Fruit fly (Drosophila melanogaster) whole organism, embryonic: ENCODE measurements around the gene CG12379.
A peak's percentile ranks its signal among the peaks of the same experiment; 100 is the strongest.

Experiments used
- Adf1 ChIP-seq: fragments of 200-800 bp; sonication (Bioruptor generic); IDR thresholded peaks from 2 replicates; pipeline ENCODE4 v1.3.6; 2022; ENCODE audit warnings: missing biosample characterization, missing genetic modification characterization
- Bteb2 ChIP-seq: fragments of 200-800 bp; sonication (Bioruptor generic); optimal IDR thresholded peaks from 2 replicates; lab custom pipeline; 2016; ENCODE audit warnings: missing biosample characterization, missing genetic modification characterization
- C15 ChIP-seq: fragments of 200-800 bp; sonication (Bioruptor generic); IDR thresholded peaks from 3 replicates; pipeline ENCODE4 v1.3.6; 2022; ENCODE audit warnings: missing biosample characterization, missing genetic modification characterization
- CG10209 ChIP-seq: fragments of 200-800 bp; sonication (Bioruptor generic); optimal IDR thresholded peaks from 3 replicates; lab custom pipeline; 2017; ENCODE audit warnings: missing biosample characterization, mild to moderate bottlenecking, missing genetic modification characterization, missing genetic modification reagents
- CG10431 ChIP-seq: fragments of 200-800 bp; sonication (Bioruptor generic); optimal IDR thresholded peaks from 3 replicates; lab custom pipeline; 2018; ENCODE audit warnings: missing biosample characterization, mild to moderate bottlenecking, missing genetic modification characterization
- CG10979 ChIP-seq: fragments of 200-800 bp; sonication (Bioruptor generic); optimal IDR thresholded peaks from 2 replicates; lab custom pipeline; 2018; ENCODE audit warnings: missing biosample characterization, mild to moderate bottlenecking, missing genetic modification characterization, moderate library complexity
- CG11723 ChIP-seq: fragments of 200-800 bp; sonication (Bioruptor generic); optimal IDR thresholded peaks from 2 replicates; lab custom pipeline; 2017; ENCODE audit warnings: missing biosample characterization, mild to moderate bottlenecking, missing genetic modification characterization
- CG13287 ChIP-seq: fragments of 200-800 bp; sonication (Bioruptor generic); IDR thresholded peaks from 2 replicates; pipeline ENCODE4 v1.3.6; 2022; ENCODE audit warnings: missing biosample characterization, missing genetic modification characterization; ENCODE audit not compliant: partially characterized antibody
- CG1529 ChIP-seq: fragments of 200-800 bp; sonication (Bioruptor generic); optimal IDR thresholded peaks from 3 replicates; lab custom pipeline; 2018; ENCODE audit warnings: missing biosample characterization, missing genetic modification characterization
- CG15514 ChIP-seq: fragments of 200-800 bp; sonication (Bioruptor generic); optimal IDR thresholded peaks from 3 replicates; lab custom pipeline; 2017; ENCODE audit warnings: missing biosample characterization, missing genetic modification characterization, mild to moderate bottlenecking, moderate library complexity, missing genetic modification reagents
- CG16863 ChIP-seq: fragments of 200-800 bp; sonication (Bioruptor generic); optimal IDR thresholded peaks from 3 replicates; lab custom pipeline; 2016; ENCODE audit warnings: missing biosample characterization, missing genetic modification characterization
- CG18262 ChIP-seq: fragments of 200-800 bp; optimal IDR thresholded peaks from 3 replicates; lab custom pipeline; 2019; ENCODE audit warnings: missing biosample characterization, mild to moderate bottlenecking, missing genetic modification characterization, moderate library complexity
- CG2116 ChIP-seq: fragments of 200-800 bp; sonication (Bioruptor generic); optimal IDR thresholded peaks from 3 replicates; lab custom pipeline; 2018; ENCODE audit warnings: missing biosample characterization, mild to moderate bottlenecking, missing genetic modification characterization
- CG2199 ChIP-seq: fragments of 200-800 bp; sonication (Bioruptor generic); IDR thresholded peaks from 3 replicates; pipeline ENCODE4 v1.3.6; 2022; ENCODE audit warnings: missing biosample characterization, missing genetic modification characterization
- CG2889 ChIP-seq: fragments of 200-800 bp; sonication (Bioruptor generic); IDR thresholded peaks from 3 replicates; pipeline ENCODE4 v1.3.6; 2022; ENCODE audit warnings: missing biosample characterization, missing genetic modification characterization
- CG31441 ChIP-seq: fragments of 200-800 bp; sonication (Bioruptor generic); IDR thresholded peaks from 2 replicates; pipeline ENCODE4 v1.3.6; 2022; ENCODE audit warnings: missing biosample characterization, missing genetic modification characterization
- CG32767 ChIP-seq: fragments of 200-800 bp; sonication (Bioruptor generic); IDR thresholded peaks from 2 replicates; pipeline ENCODE4 v1.3.6; 2022; ENCODE audit warnings: missing biosample characterization, missing genetic modification characterization
- CG3407 ChIP-seq: fragments of 200-800 bp; sonication (Bioruptor generic); optimal IDR thresholded peaks from 2 replicates; lab custom pipeline; 2018; ENCODE audit warnings: missing biosample characterization, mild to moderate bottlenecking, missing genetic modification characterization
- CG3847 ChIP-seq: fragments of 200-800 bp; sonication (Bioruptor generic); IDR thresholded peaks from 2 replicates; pipeline ENCODE4 v1.3.6; 2022; ENCODE audit warnings: missing biosample characterization, missing genetic modification characterization
- CG43689 ChIP-seq: fragments of 200-800 bp; sonication (Bioruptor generic); IDR thresholded peaks from 2 replicates; pipeline ENCODE4 v1.3.6; 2022; ENCODE audit warnings: missing biosample characterization, missing genetic modification characterization
- CG4707 ChIP-seq: fragments of 200-800 bp; sonication (Bioruptor generic); optimal IDR thresholded peaks from 2 replicates; lab custom pipeline; 2018; ENCODE audit warnings: missing biosample characterization, mild to moderate bottlenecking, missing genetic modification characterization, moderate library complexity
- CG6683 ChIP-seq: fragments of 200-800 bp; sonication (Bioruptor generic); optimal IDR thresholded peaks from 2 replicates; lab custom pipeline; 2017; ENCODE audit warnings: missing biosample characterization, mild to moderate bottlenecking, missing genetic modification characterization, missing genetic modification reagents
- CG7556 ChIP-seq: fragments of 200-800 bp; sonication (Bioruptor generic); optimal IDR thresholded peaks from 2 replicates; lab custom pipeline; 2017; ENCODE audit warnings: missing biosample characterization, mild to moderate bottlenecking, missing genetic modification characterization
- CG7745 ChIP-seq: fragments of 200-800 bp; sonication (Bioruptor generic); optimal IDR thresholded peaks from 2 replicates; lab custom pipeline; 2018; ENCODE audit warnings: missing biosample characterization, mild to moderate bottlenecking, missing genetic modification characterization, moderate library complexity
- CG8359 ChIP-seq: fragments of 200-800 bp; sonication (Bioruptor generic); optimal IDR thresholded peaks from 2 replicates; lab custom pipeline; 2017; ENCODE audit warnings: missing biosample characterization, mild to moderate bottlenecking, missing genetic modification characterization, borderline replicate concordance
- CTCF ChIP-seq: fragments of 200-800 bp; sonication (Bioruptor generic); optimal IDR thresholded peaks from 2 replicates; lab custom pipeline; 2017; ENCODE audit warnings: missing biosample characterization, mild to moderate bottlenecking, missing genetic modification characterization, moderate library complexity
- Camta ChIP-seq: fragments of 200-800 bp; sonication (Bioruptor generic); optimal IDR thresholded peaks from 2 replicates; lab custom pipeline; 2016; ENCODE audit warnings: missing biosample characterization, missing genetic modification characterization
- Dfd ChIP-seq, 2 experiments: fragments of >200 bp; optimal IDR thresholded peaks; 2 replicates each; lab custom pipeline; 2017; ENCODE audit warnings: missing biosample characterization in 2 of 2, missing genetic modification characterization in 2 of 2
- Gsc ChIP-seq: fragments of 200-800 bp; sonication (Bioruptor generic); IDR thresholded peaks from 2 replicates; pipeline ENCODE4 v1.3.6; 2022; ENCODE audit warnings: missing biosample characterization, missing genetic modification characterization
- HHEX ChIP-seq: fragments of 200-800 bp; sonication (Bioruptor generic); optimal IDR thresholded peaks from 3 replicates; lab custom pipeline; 2017; ENCODE audit warnings: missing biosample characterization, mild to moderate bottlenecking, missing genetic modification characterization, missing genetic modification reagents
- Med ChIP-seq: fragments of 200-800 bp; sonication (Bioruptor generic); peaks from one replicate; lab custom pipeline; 2016; ENCODE audit warnings: missing biosample characterization, missing genetic modification characterization, mild to moderate bottlenecking, inconsistent platforms, moderate library complexity
- Nf-YA ChIP-seq: fragments of 200-800 bp; sonication (Bioruptor generic); IDR thresholded peaks from 2 replicates; pipeline ENCODE4 v1.3.6; 2022; ENCODE audit warnings: missing biosample characterization, missing genetic modification characterization
- NfI ChIP-seq: fragments of 200-800 bp; sonication (Bioruptor generic); optimal IDR thresholded peaks from 3 replicates; lab custom pipeline; 2018; ENCODE audit warnings: missing biosample characterization, mild to moderate bottlenecking, missing genetic modification characterization, moderate library complexity
- Poxn ChIP-seq: fragments of 200-800 bp; sonication (Bioruptor generic); IDR thresholded peaks from 2 replicates; pipeline ENCODE4 v1.3.6; 2022; ENCODE audit warnings: missing biosample characterization, missing genetic modification characterization
- Ravus ChIP-seq: fragments of 200-800 bp; sonication (Bioruptor generic); IDR thresholded peaks from 2 replicates; pipeline ENCODE4 v1.3.6; 2022; ENCODE audit warnings: missing biosample characterization, missing genetic modification characterization
- Rx ChIP-seq: fragments of 200-800 bp; sonication (Bioruptor generic); IDR thresholded peaks from 2 replicates; pipeline ENCODE4 v1.3.6; 2022; ENCODE audit warnings: missing biosample characterization, missing genetic modification characterization
- Sin3A ChIP-seq: fragments of >200 bp; optimal IDR thresholded peaks from 2 replicates; lab custom pipeline; 2018
- chinmo ChIP-seq: fragments of 200-800 bp; sonication (Bioruptor generic); IDR thresholded peaks from 4 replicates; pipeline ENCODE4 v1.3.6; 2022; ENCODE audit warnings: missing biosample characterization, missing genetic modification characterization; ENCODE audit not compliant: partially characterized antibody
- da ChIP-seq: fragments of 200-800 bp; sonication (Bioruptor generic); optimal IDR thresholded peaks from 2 replicates; lab custom pipeline; 2016; ENCODE audit warnings: missing biosample characterization, missing genetic modification characterization
- dati ChIP-seq: fragments of 200-800 bp; sonication (Bioruptor generic); IDR thresholded peaks from 2 replicates; pipeline ENCODE4 v1.3.6; 2022; ENCODE audit warnings: missing biosample characterization, missing genetic modification characterization
- fd3F ChIP-seq: fragments of 200-800 bp; sonication (Bioruptor generic); optimal IDR thresholded peaks from 2 replicates; lab custom pipeline; 2018; ENCODE audit warnings: missing biosample characterization, mild to moderate bottlenecking, missing genetic modification characterization, moderate library complexity
- ftz-f1 ChIP-seq: fragments of 200-800 bp; sonication (Bioruptor generic); optimal IDR thresholded peaks from 2 replicates; lab custom pipeline; 2016; ENCODE audit warnings: missing biosample characterization, missing genetic modification characterization
- hb ChIP-seq: fragments of 200-800 bp; sonication (Bioruptor generic); IDR thresholded peaks from 3 replicates; pipeline ENCODE4 v1.3.6; 2022; ENCODE audit warnings: missing biosample characterization, missing genetic modification characterization; ENCODE audit not compliant: partially characterized antibody
- inv ChIP-seq: fragments of 200-800 bp; sonication (Bioruptor generic); IDR thresholded peaks from 2 replicates; pipeline ENCODE4 v1.3.6; 2022; ENCODE audit warnings: missing biosample characterization, missing genetic modification characterization; ENCODE audit not compliant: partially characterized antibody
- jigr1 ChIP-seq: fragments of 200-800 bp; sonication (Bioruptor generic); IDR thresholded peaks from 3 replicates; pipeline ENCODE4 v1.3.6; 2022; ENCODE audit warnings: missing biosample characterization, missing genetic modification characterization
- lab ChIP-seq: fragments of 200-800 bp; sonication (Bioruptor generic); optimal IDR thresholded peaks from 3 replicates; lab custom pipeline; 2017; ENCODE audit warnings: missing biosample characterization, missing genetic modification characterization, mild to moderate bottlenecking, moderate library complexity, missing genetic modification reagents
- odd ChIP-seq: fragments of 200-800 bp; sonication (Bioruptor generic); optimal IDR thresholded peaks from 2 replicates; lab custom pipeline; 2017; ENCODE audit warnings: missing biosample characterization, mild to moderate bottlenecking, missing genetic modification characterization
- pho ChIP-seq: fragments of 200-800 bp; sonication (Bioruptor generic); optimal IDR thresholded peaks from 2 replicates; lab custom pipeline; 2016; ENCODE audit warnings: missing biosample characterization, missing genetic modification characterization
- pzg ChIP-seq: fragments of 200-800 bp; sonication (Bioruptor generic); optimal IDR thresholded peaks from 3 replicates; lab custom pipeline; 2018; ENCODE audit warnings: missing biosample characterization, mild to moderate bottlenecking, missing genetic modification characterization, moderate library complexity
- repo ChIP-seq: fragments of 200-800 bp; sonication (Bioruptor generic); optimal IDR thresholded peaks from 2 replicates; lab custom pipeline; 2016; ENCODE audit warnings: missing biosample characterization, missing genetic modification characterization
- sens-2 ChIP-seq: fragments of 200-800 bp; sonication (Bioruptor generic); IDR thresholded peaks from 2 replicates; pipeline ENCODE4 v1.3.6; 2022; ENCODE audit warnings: missing biosample characterization, missing genetic modification characterization
- trem ChIP-seq: fragments of 200-800 bp; optimal IDR thresholded peaks from 3 replicates; lab custom pipeline; 2019; ENCODE audit warnings: missing biosample characterization, mild to moderate bottlenecking, missing genetic modification characterization, moderate library complexity
- usp ChIP-seq: fragments of >200 bp; optimal IDR thresholded peaks from 2 replicates; lab custom pipeline; 2017; ENCODE audit warnings: missing biosample characterization, missing genetic modification characterization

Gene CG12379

dm6 chrX:15762723-15763122, 28.9 kb upstream of the CG12379 start, which contains the start of gene Polr3A (continued):
- peak; percentile 49 for TF ChIP-seq CG2116
- peak; percentile 12 for TF ChIP-seq trem
- no peak for TF ChIP-seq fd3F
- TF ChIP-seq Dfd (GFP tag; optimal IDR thresholded peaks at IDR 0.05; lab: Kevin White, UChicago), result no peak
- no peak for TF ChIP-seq dati
- TF ChIP-seq CG3847, result no peak
- TF ChIP-seq hb (GFP tag; lab: Robert Waterston, UW), result no peak
- TF ChIP-seq CG32767 (GFP tag; lab: Robert Waterston, UW), result no peak
- no peak for TF ChIP-seq Bteb2 (GFP tag; lab: Kevin White, UChicago)
- no peak for TF ChIP-seq CG4707 (GFP tag; lab: Kevin White, UChicago)
- TF ChIP-seq CG10209 (GFP tag; lab: Kevin White, UChicago), result no peak
- no peak for TF ChIP-seq Sin3A
- TF ChIP-seq repo (GFP tag; lab: Kevin White, UChicago), result no peak
- no peak for TF ChIP-seq chinmo (GFP tag; lab: Robert Waterston, UW)
- no peak for TF ChIP-seq CG6683 (GFP tag; lab: Kevin White, UChicago)
- no peak for TF ChIP-seq pho (GFP tag; lab: Kevin White, UChicago)
- no peak for TF ChIP-seq CG11723
- TF ChIP-seq CG15514 (GFP tag; lab: Kevin White, UChicago), result peak; percentile 54
- peak; percentile 63 for TF ChIP-seq pzg (GFP tag; lab: Kevin White, UChicago)
- no peak for TF ChIP-seq ftz-f1 (GFP tag; lab: Kevin White, UChicago)
- no peak for TF ChIP-seq CG31441 (GFP tag; lab: Robert Waterston, UW)
- TF ChIP-seq Med, result peak; percentile 18
- TF ChIP-seq CG8359, result no peak
- TF ChIP-seq CG2889, result no peak
- peak; percentile 31; the same call in 1 of the 2 replicates for TF ChIP-seq inv (GFP tag; lab: Robert Waterston, UW)
- TF ChIP-seq lab, result no peak
- no peak for TF ChIP-seq jigr1
- TF ChIP-seq CG18262, result no peak
- no peak for TF ChIP-seq da (GFP tag; lab: Kevin White, UChicago)
- no peak for TF ChIP-seq usp (GFP tag; lab: Kevin White, UChicago)
- TF ChIP-seq CG3407 (GFP tag; lab: Kevin White, UChicago), result no peak
- TF ChIP-seq CG1529 (GFP tag; lab: Kevin White, UChicago), result no peak
- no peak for TF ChIP-seq CG2199 (GFP tag; lab: Robert Waterston, UW)
- no peak for TF ChIP-seq HHEX
- TF ChIP-seq CG13287, result peak; percentile 75
- no peak for TF ChIP-seq Adf1 (GFP tag; lab: Robert Waterston, UW)
- TF ChIP-seq CG43689, result no peak
- no peak for TF ChIP-seq Ravus (GFP tag; lab: Robert Waterston, UW)
- no peak for TF ChIP-seq Poxn
- TF ChIP-seq CG7556, result no peak
- TF ChIP-seq odd (GFP tag; lab: Kevin White, UChicago), result no peak
- TF ChIP-seq C15, result no peak
- no peak for TF ChIP-seq Rx (GFP tag; lab: Robert Waterston, UW)
- no peak for TF ChIP-seq CG10979 (tag; lab: Kevin White, UChicago)
- TF ChIP-seq Camta, result no peak
- TF ChIP-seq CG16863, result no peak
- TF ChIP-seq Nf-YA, result no peak
- no peak for TF ChIP-seq sens-2 (GFP tag; lab: Robert Waterston, UW)
- TF ChIP-seq CG7745, result no peak
- TF ChIP-seq CTCF (GFP tag; lab: Kevin White, UChicago), result no peak
- no peak for TF ChIP-seq CG10431
- TF ChIP-seq Gsc (GFP tag; lab: Robert Waterston, UW), result no peak
- no peak for TF ChIP-seq NfI (GFP tag; lab: Kevin White, UChicago)
